Worm (Caenorhabditis elegans) whole organism, L3 larva: Measurements from ENCODE around the gene cap-1.

ENCODE experiments used
- aly-2 ChIP-seq: fragments of 150-350 bp; optimal IDR thresholded peaks from 2 replicates; lab custom pipeline; 2014; ENCODE audit warnings: missing biosample characterization, missing genetic modification characterization
- ama-1 ChIP-seq: fragments of 150-350 bp; optimal IDR thresholded peaks from 2 replicates; lab custom pipeline; 2018
- elt-3 ChIP-seq, 3 experiments: fragments of 150-350 bp in 1 of 3; sonication (generic microtip) in 2 of 3; optimal IDR thresholded peaks; 2 replicates in 2 of 3; 4 replicates in 1 of 3; lab custom pipeline; 2014 to 2017; ENCODE audit warnings: missing biosample characterization in 3 of 3, missing genetic modification characterization in 3 of 3
- lin-39 ChIP-seq: fragments of 150-350 bp; optimal IDR thresholded peaks from 2 replicates; lab custom pipeline; 2018; ENCODE audit warnings: missing biosample characterization, missing genetic modification reagents, missing genetic modification characterization
- mdl-1 ChIP-seq: fragments of 150-350 bp; optimal IDR thresholded peaks from 2 replicates; lab custom pipeline; 2014; ENCODE audit warnings: missing biosample characterization, missing genetic modification characterization

DNA sequence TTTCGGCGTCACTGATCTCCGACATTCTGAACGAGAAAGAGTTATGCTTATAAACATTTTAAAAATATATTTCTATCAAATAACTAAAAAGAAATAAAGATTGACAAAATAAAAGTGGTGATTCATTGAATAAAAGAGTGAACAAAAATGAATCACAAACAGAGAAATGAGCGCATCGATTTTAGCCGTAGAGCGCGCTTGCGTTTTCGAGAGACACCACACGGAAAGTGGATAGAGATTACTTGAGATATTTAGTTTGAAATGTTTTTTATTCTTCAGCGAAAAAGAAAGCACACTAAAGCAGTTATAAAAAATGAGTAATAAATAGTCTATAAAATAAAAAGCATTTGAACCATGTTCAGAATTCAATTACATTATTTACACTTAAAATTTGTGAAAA is at the start of gene cap-1:
- TF ChIP-seq mdl-1 (tag; lab: Kevin White, UChicago): no peak
- TF ChIP-seq aly-2 (tag; lab: Kevin White, UChicago): no peak
- no peak for TF ChIP-seq ama-1 (lab: Kevin White, UChicago)
- TF ChIP-seq lin-39: no peak
- no peak for TF ChIP-seq elt-3 (tag; optimal IDR thresholded peaks at IDR 0.05; lab: Kevin White, UChicago)
